Fruit fly (Drosophila melanogaster) whole organism, embryonic: Measurements from ENCODE around the gene CG13982.

Experiments
- ATbp ChIP-seq: fragments of 200-800 bp; sonication (Bioruptor generic); optimal IDR thresholded peaks from 2 replicates; lab custom pipeline; 2017; ENCODE audit warnings: missing biosample characterization, mild to moderate bottlenecking, missing genetic modification characterization, missing genetic modification reagents
- Asciz ChIP-seq: fragments of 200-800 bp; sonication (Bioruptor generic); optimal IDR thresholded peaks from 2 replicates; lab custom pipeline; 2017; ENCODE audit warnings: missing biosample characterization, mild to moderate bottlenecking, missing genetic modification characterization, missing genetic modification reagents
- CG10209 ChIP-seq: fragments of 200-800 bp; sonication (Bioruptor generic); optimal IDR thresholded peaks from 3 replicates; lab custom pipeline; 2017; ENCODE audit warnings: missing biosample characterization, mild to moderate bottlenecking, missing genetic modification characterization, missing genetic modification reagents
- CG10267 ChIP-seq: fragments of 200-800 bp; sonication (Bioruptor generic); optimal IDR thresholded peaks from 2 replicates; lab custom pipeline; 2018; ENCODE audit warnings: missing biosample characterization, mild to moderate bottlenecking, missing genetic modification characterization, moderate library complexity
- CG10321 ChIP-seq: fragments of 200-800 bp; sonication (Bioruptor generic); IDR thresholded peaks from 2 replicates; pipeline ENCODE4 v1.3.6; 2022; ENCODE audit warnings: missing biosample characterization, missing genetic modification characterization
- CG10543 ChIP-seq: fragments of 200-800 bp; sonication (Bioruptor generic); optimal IDR thresholded peaks from 3 replicates; lab custom pipeline; 2017; ENCODE audit warnings: missing biosample characterization, mild to moderate bottlenecking, missing genetic modification characterization, moderate library complexity
- CG11247 ChIP-seq: fragments of 200-800 bp; sonication (Bioruptor generic); IDR thresholded peaks from 2 replicates; pipeline ENCODE4 v1.3.6; 2022; ENCODE audit warnings: missing biosample characterization, missing genetic modification characterization
- CG14860 ChIP-seq: fragments of 200-800 bp; sonication (Bioruptor generic); IDR thresholded peaks from 3 replicates; pipeline ENCODE4 v1.3.6; 2022; ENCODE audit warnings: missing biosample characterization, missing genetic modification characterization; ENCODE audit not compliant: partially characterized antibody
- CG15011 ChIP-seq: fragments of 200-800 bp; sonication (Bioruptor generic); optimal IDR thresholded peaks from 3 replicates; lab custom pipeline; 2018; ENCODE audit warnings: missing biosample characterization, mild to moderate bottlenecking, missing genetic modification characterization
- CG15696 ChIP-seq: fragments of 200-800 bp; sonication (Bioruptor generic); optimal IDR thresholded peaks from 2 replicates; lab custom pipeline; 2019; ENCODE audit warnings: missing biosample characterization, mild to moderate bottlenecking, missing genetic modification characterization, moderate library complexity
- CG16779 ChIP-seq: fragments of 200-800 bp; sonication (Bioruptor generic); IDR thresholded peaks from 2 replicates; pipeline ENCODE4 v1.3.6; 2022; ENCODE audit warnings: missing biosample characterization, missing genetic modification characterization
- CG16863 ChIP-seq: fragments of 200-800 bp; sonication (Bioruptor generic); optimal IDR thresholded peaks from 3 replicates; lab custom pipeline; 2016; ENCODE audit warnings: missing biosample characterization, missing genetic modification characterization
- CG31388 ChIP-seq: fragments of 200-800 bp; sonication (Bioruptor generic); optimal IDR thresholded peaks from 2 replicates; lab custom pipeline; 2016; ENCODE audit warnings: missing biosample characterization, missing genetic modification characterization
- CG3838 ChIP-seq: fragments of 200-800 bp; sonication (Bioruptor generic); optimal IDR thresholded peaks from 3 replicates; lab custom pipeline; 2016; ENCODE audit warnings: missing biosample characterization, missing genetic modification characterization
- CG4282 ChIP-seq: fragments of 200-800 bp; sonication (Bioruptor generic); optimal IDR thresholded peaks from 2 replicates; lab custom pipeline; 2016; ENCODE audit warnings: missing biosample characterization, missing genetic modification characterization
- CG4820 ChIP-seq: fragments of 200-800 bp; sonication (Bioruptor generic); optimal IDR thresholded peaks from 3 replicates; lab custom pipeline; 2016; ENCODE audit warnings: missing biosample characterization, missing genetic modification characterization
- CG8290 ChIP-seq, 3 experiments: fragments of 200-800 bp; sonication (Bioruptor generic); optimal IDR thresholded peaks; 2 replicates each; lab custom pipeline; 2016 to 2019; ENCODE audit warnings: missing biosample characterization in 3 of 3, missing genetic modification characterization in 3 of 3, mild to moderate bottlenecking in 2 of 3, moderate library complexity in 1 of 3
- CG8478 ChIP-seq: fragments of >200 bp; optimal IDR thresholded peaks from 2 replicates; lab custom pipeline; 2018
- CrebB ChIP-seq: fragments of 200-800 bp; sonication (Bioruptor generic); optimal IDR thresholded peaks from 3 replicates; lab custom pipeline; 2018; ENCODE audit warnings: missing biosample characterization, mild to moderate bottlenecking, missing genetic modification characterization
- Dbx ChIP-seq: fragments of 200-800 bp; sonication (Bioruptor generic); IDR thresholded peaks from 3 replicates; pipeline ENCODE4 v1.3.6; 2022; ENCODE audit warnings: missing biosample characterization, missing genetic modification characterization
- Hr78 ChIP-seq, 2 experiments: fragments of 200-800 bp in 1 of 2; fragments of >200 bp in 1 of 2; sonication (Bioruptor generic) in 1 of 2; optimal IDR thresholded peaks; 2 replicates each; lab custom pipeline; 2017 to 2019; ENCODE audit warnings: missing biosample characterization in 2 of 2, missing genetic modification characterization in 2 of 2, mild to moderate bottlenecking in 1 of 2, moderate library complexity in 1 of 2
- Med ChIP-seq: fragments of 200-800 bp; sonication (Bioruptor generic); peaks from one replicate; lab custom pipeline; 2016; ENCODE audit warnings: missing biosample characterization, missing genetic modification characterization, mild to moderate bottlenecking, inconsistent platforms, moderate library complexity
- Mes4 ChIP-seq: fragments of 200-800 bp; sonication (Bioruptor generic); optimal IDR thresholded peaks from 2 replicates; lab custom pipeline; 2016; ENCODE audit warnings: missing biosample characterization, missing genetic modification characterization
- Nf-YB ChIP-seq: fragments of 200-800 bp; sonication (Bioruptor generic); optimal IDR thresholded peaks from 3 replicates; lab custom pipeline; 2019; ENCODE audit warnings: missing biosample characterization, mild to moderate bottlenecking, missing genetic modification characterization, moderate library complexity
- Optix ChIP-seq: fragments of 200-800 bp; sonication (Bioruptor generic); IDR thresholded peaks from 3 replicates; pipeline ENCODE4 v1.3.6; 2022; ENCODE audit warnings: missing biosample characterization, missing genetic modification characterization
- Rx ChIP-seq: fragments of 200-800 bp; sonication (Bioruptor generic); IDR thresholded peaks from 2 replicates; pipeline ENCODE4 v1.3.6; 2022; ENCODE audit warnings: missing biosample characterization, missing genetic modification characterization
- Side ChIP-seq: fragments of 200-800 bp; sonication (Bioruptor generic); optimal IDR thresholded peaks from 2 replicates; lab custom pipeline; 2016; ENCODE audit warnings: missing biosample characterization, missing genetic modification characterization
- Spps ChIP-seq: fragments of 200-800 bp; sonication (Bioruptor generic); optimal IDR thresholded peaks from 2 replicates; lab custom pipeline; 2018; ENCODE audit warnings: missing biosample characterization, mild to moderate bottlenecking, missing genetic modification characterization
- Xrp1 ChIP-seq: fragments of 200-800 bp; sonication (Bioruptor generic); IDR thresholded peaks from 2 replicates; pipeline ENCODE4 v1.3.6; 2022; ENCODE audit warnings: missing biosample characterization, missing genetic modification characterization
- ac ChIP-seq: fragments of 200-800 bp; sonication (Bioruptor generic); optimal IDR thresholded peaks from 3 replicates; lab custom pipeline; 2017; ENCODE audit warnings: missing biosample characterization, mild to moderate bottlenecking, missing genetic modification characterization
- aop ChIP-seq: fragments of 200-800 bp; sonication (Bioruptor generic); IDR thresholded peaks from 2 replicates; pipeline ENCODE4 v1.3.6; 2022; ENCODE audit warnings: missing biosample characterization, missing genetic modification characterization
- bsh ChIP-seq, 2 experiments: fragments of 200-800 bp; sonication (Bioruptor generic); optimal IDR thresholded peaks; 2 replicates each; lab custom pipeline; 2017 to 2018; ENCODE audit warnings: mild to moderate bottlenecking in 2 of 2, missing biosample characterization in 2 of 2, missing genetic modification characterization in 2 of 2, moderate library complexity in 1 of 2
- exex ChIP-seq: fragments of 200-800 bp; sonication (Bioruptor generic); optimal IDR thresholded peaks from 4 replicates; lab custom pipeline; 2018; ENCODE audit warnings: missing biosample characterization, mild to moderate bottlenecking, missing genetic modification characterization, moderate library complexity
- h ChIP-seq: fragments of >200 bp; optimal IDR thresholded peaks from 2 replicates; lab custom pipeline; 2017
- ken ChIP-seq: fragments of 200-800 bp; sonication (Bioruptor generic); IDR thresholded peaks from 3 replicates; pipeline ENCODE4 v1.3.6; 2022; ENCODE audit warnings: missing biosample characterization, missing genetic modification characterization
- lola ChIP-seq, 3 experiments: fragments of >200 bp in 2 of 3; fragments of 200-800 bp in 1 of 3; sonication (Bioruptor generic) in 1 of 3; optimal IDR thresholded peaks; 2 replicates each; lab custom pipeline; 2017 to 2019; ENCODE audit warnings: missing biosample characterization in 3 of 3, missing genetic modification characterization in 3 of 3, mild to moderate bottlenecking in 1 of 3, moderate library complexity in 1 of 3
- odd ChIP-seq: fragments of 200-800 bp; sonication (Bioruptor generic); optimal IDR thresholded peaks from 2 replicates; lab custom pipeline; 2017; ENCODE audit warnings: missing biosample characterization, mild to moderate bottlenecking, missing genetic modification characterization
- onecut ChIP-seq: fragments of 200-800 bp; sonication (Bioruptor generic); IDR thresholded peaks from 2 replicates; pipeline ENCODE4 v1.3.6; 2022; ENCODE audit warnings: missing biosample characterization, missing genetic modification characterization
- org-1 ChIP-seq: fragments of 200-800 bp; sonication (Bioruptor generic); optimal IDR thresholded peaks from 2 replicates; lab custom pipeline; 2017; ENCODE audit warnings: missing biosample characterization, missing genetic modification characterization
- otp ChIP-seq: fragments of 200-800 bp; sonication (Bioruptor generic); IDR thresholded peaks from 3 replicates; pipeline ENCODE4, ENCODE4 v1.3.6; 2022; ENCODE audit warnings: missing biosample characterization, missing genetic modification characterization
- p53 ChIP-seq: fragments of 200-800 bp; sonication (Bioruptor generic); optimal IDR thresholded peaks from 2 replicates; lab custom pipeline; 2016; ENCODE audit warnings: missing biosample characterization, missing genetic modification characterization
- pfk ChIP-seq: fragments of 200-800 bp; sonication (Bioruptor generic); optimal IDR thresholded peaks from 2 replicates; lab custom pipeline; 2018; ENCODE audit warnings: missing biosample characterization, mild to moderate bottlenecking, missing genetic modification characterization, moderate library complexity
- sd ChIP-seq: fragments of 200-800 bp; sonication (Bioruptor generic); optimal IDR thresholded peaks from 3 replicates; lab custom pipeline; 2018; ENCODE audit warnings: missing biosample characterization, mild to moderate bottlenecking, missing genetic modification characterization, moderate library complexity
- sens ChIP-seq: fragments of 200-800 bp; sonication (Bioruptor generic); peaks from one replicate; lab custom pipeline; 2016; ENCODE audit warnings: missing biosample characterization, missing genetic modification characterization
- sens-2 ChIP-seq: fragments of 200-800 bp; sonication (Bioruptor generic); IDR thresholded peaks from 2 replicates; pipeline ENCODE4 v1.3.6; 2022; ENCODE audit warnings: missing biosample characterization, missing genetic modification characterization
- so ChIP-seq: fragments of 200-800 bp; sonication (Bioruptor generic); IDR thresholded peaks from 3 replicates; pipeline ENCODE4 v1.3.6; 2022; ENCODE audit warnings: missing biosample characterization, missing genetic modification characterization
- sr ChIP-seq: fragments of 200-800 bp; sonication (Bioruptor generic); IDR thresholded peaks from 3 replicates; pipeline ENCODE4 v1.3.6; 2022; ENCODE audit warnings: missing biosample characterization, missing genetic modification characterization
- tgo ChIP-seq: fragments of 200-800 bp; sonication (Bioruptor generic); IDR thresholded peaks from 3 replicates; pipeline ENCODE4 v1.3.6; 2022; ENCODE audit warnings: missing biosample characterization, missing genetic modification characterization
- usp ChIP-seq: fragments of >200 bp; optimal IDR thresholded peaks from 2 replicates; lab custom pipeline; 2017; ENCODE audit warnings: missing biosample characterization, missing genetic modification characterization
- wek ChIP-seq: fragments of 200-800 bp; sonication (Bioruptor generic); optimal IDR thresholded peaks from 3 replicates; lab custom pipeline; 2018; ENCODE audit warnings: missing biosample characterization, mild to moderate bottlenecking, missing genetic modification characterization, moderate library complexity
- zfh1 ChIP-seq: fragments of 200-800 bp; sonication (Bioruptor generic); IDR thresholded peaks from 3 replicates; pipeline ENCODE4 v1.3.6; 2022; ENCODE audit warnings: missing biosample characterization, missing genetic modification characterization

CG13982 gene

DNA sequence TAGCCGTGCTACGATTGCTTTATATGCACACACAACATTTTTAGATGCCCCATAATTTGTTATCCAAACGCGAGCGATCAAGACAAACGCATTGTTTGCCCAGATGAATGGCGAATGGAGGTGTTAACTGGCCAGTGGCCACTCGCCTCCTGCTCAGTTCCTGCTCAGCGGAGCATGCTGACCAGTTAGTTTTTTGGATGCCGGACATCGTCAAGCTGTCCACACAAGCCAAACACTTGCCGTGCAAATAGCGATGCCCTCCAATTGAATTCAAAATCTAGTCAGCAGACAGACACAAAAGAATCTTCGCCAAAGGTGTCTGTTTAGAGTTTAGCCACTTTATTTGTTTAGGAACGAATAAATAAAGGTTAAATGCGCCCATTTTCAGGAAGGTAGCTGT is 50.1 kb downstream of the CG13982 start (continued):
- TF ChIP-seq CG3838 (GFP tag; lab: Kevin White, UChicago) (no peak), CG10209 (peak; percentile 1), org-1 (no peak), sd (tag; lab: Kevin White, UChicago) (no peak), sens (GFP tag; lab: Kevin White, UChicago) (peak; percentile 74), CG10321 (GFP tag; lab: Robert Waterston, UW) (0 out of 2 replicates have a peak, but pooled peaks have one; percentile 35), CG14860 (GFP tag; lab: Robert Waterston, UW) (no peak), CG11247 (GFP tag; lab: Robert Waterston, UW) (no peak), Mes4 (peak; percentile 10), CG15696 (peak; percentile 5), CG16779 (no peak), wek (GFP tag; lab: Kevin White, UChicago) (peak; percentile 13), Dbx (no peak), ken (GFP tag; lab: Robert Waterston, UW) (peak; percentile 21; the same call in 1 of the 3 replicates), so (0 out of 3 replicates have a peak, but pooled peaks have one; percentile 46), p53 (GFP tag; lab: Kevin White, UChicago) (no peak), ATbp (peak; percentile 3), otp (GFP tag; lab: Robert Waterston, UW) (peak; percentile 76), CG8290 (GFP tag; optimal IDR thresholded peaks at IDR 0.05; lab: Kevin White, UChicago) (no peak), CG8290 (tag; optimal IDR thresholded peaks at IDR 0.05; lab: Kevin White, UChicago) (peak; percentile 10 to 31), Spps (tag; lab: Kevin White, UChicago) (no peak), tgo (no peak), Side (GFP tag; lab: Kevin White, UChicago) (peak; percentile 2), sens-2 (GFP tag; lab: Robert Waterston, UW) (no peak), CG10267 (tag; lab: Kevin White, UChicago) (no peak), bsh (GFP tag; optimal IDR thresholded peaks at IDR 0.05; lab: Kevin White, UChicago) (peak in 1 of 2 experiments; percentile 13), exex (no peak), onecut (GFP tag; lab: Robert Waterston, UW) (no peak), CG8478 (no peak), CG4282 (GFP tag; lab: Kevin White, UChicago) (no peak), CG4820 (GFP tag; lab: Kevin White, UChicago) (no peak), aop (no peak), Nf-YB (GFP tag; lab: Kevin White, UChicago) (peak; percentile 23), CG10543 (no peak), CG15011 (no peak), Med (GFP tag; lab: Kevin White, UChicago) (peak; percentile 43), ac (peak; percentile 58), CG16863 (GFP tag; lab: Kevin White, UChicago) (peak; percentile 23), Optix (GFP tag; lab: Robert Waterston, UW) (0 out of 3 replicates have a peak, but pooled peaks have one; percentile 29), Rx (GFP tag; lab: Robert Waterston, UW) (no peak), CrebB (tag; lab: Kevin White, UChicago) (peak; percentile 44), sr (no peak), Hr78 (GFP tag; optimal IDR thresholded peaks at IDR 0.05; lab: Kevin White, UChicago) (peak in 1 of 2 experiments; percentile 10), usp (GFP tag; lab: Kevin White, UChicago) (no peak), h (lab: Kevin White, UChicago) (no peak), pfk (GFP tag; lab: Kevin White, UChicago) (no peak), odd (GFP tag; lab: Kevin White, UChicago) (peak; percentile 10), lola (GFP tag; optimal IDR thresholded peaks at IDR 0.05; lab: Kevin White, UChicago) (peak in 1 of 3 experiments; percentile 42), Xrp1 (GFP tag; lab: Robert Waterston, UW) (0 out of 2 replicates have a peak, but pooled peaks have one; percentile 41), Asciz (GFP tag; lab: Kevin White, UChicago) (peak; percentile 8), CG31388 (GFP tag; lab: Kevin White, UChicago) (no peak), zfh1 (peak; percentile 38; the same call in 2 of the 3 replicates)
